Worm (Caenorhabditis elegans): ENCODE data around the gene H23N18.6.
A peak's percentile ranks its signal among the peaks of the same experiment; 100 is the strongest.

The H23N18.6 gene

DNA sequence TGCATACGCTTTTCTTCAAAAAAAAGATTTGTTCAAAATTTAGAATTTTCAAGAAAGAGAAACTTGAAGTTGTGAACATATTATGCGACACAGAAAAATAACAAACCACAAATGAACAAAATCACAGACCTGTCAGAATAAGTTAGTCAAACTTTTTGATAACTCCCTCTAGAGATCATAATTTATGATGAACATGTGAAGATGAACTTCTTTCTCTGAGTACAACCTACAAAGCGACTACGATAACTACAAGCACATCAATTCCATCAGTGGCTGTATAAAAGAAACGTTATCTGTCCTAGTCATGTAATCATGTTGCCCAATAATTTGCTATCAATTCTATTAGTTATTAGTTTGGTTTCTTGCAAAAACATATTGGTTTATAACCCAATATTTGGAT, 19.1 kb downstream of the H23N18.6 start, which contains the start of gene ugt-9 (continued):
- peak; percentile 77 for TF ChIP-seq nhr-76 (tag; optimal IDR thresholded peaks at IDR 0.05)

DNA sequence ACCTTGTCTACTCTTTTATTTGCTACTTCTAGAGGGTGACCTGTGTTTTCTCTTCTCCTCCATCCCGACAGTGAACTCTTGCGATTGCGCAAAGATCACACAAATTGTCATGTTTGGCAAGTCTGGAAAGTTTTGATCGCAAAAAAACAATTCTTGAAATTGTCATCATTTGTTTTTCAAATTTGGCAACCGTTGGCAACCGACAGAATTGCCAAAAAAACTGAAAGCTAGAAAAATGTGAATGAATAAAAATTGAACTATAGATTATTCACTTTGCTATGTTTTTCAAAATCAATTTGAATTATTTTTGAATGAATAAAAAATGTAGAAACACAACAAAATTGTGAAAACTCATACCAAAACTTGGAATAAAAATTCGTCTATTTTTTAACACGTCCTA, 19.9 kb downstream of the H23N18.6 start, which contains the start of gene ugt-11:
ugt-11 (minus strand) TSS at position 101 of the 400 bp plus-strand sequence.
- TF ChIP-seq nhr-47 (tag; optimal IDR thresholded peaks at IDR 0.05) (no peak), nhr-85 (tag) (no peak)

DNA sequence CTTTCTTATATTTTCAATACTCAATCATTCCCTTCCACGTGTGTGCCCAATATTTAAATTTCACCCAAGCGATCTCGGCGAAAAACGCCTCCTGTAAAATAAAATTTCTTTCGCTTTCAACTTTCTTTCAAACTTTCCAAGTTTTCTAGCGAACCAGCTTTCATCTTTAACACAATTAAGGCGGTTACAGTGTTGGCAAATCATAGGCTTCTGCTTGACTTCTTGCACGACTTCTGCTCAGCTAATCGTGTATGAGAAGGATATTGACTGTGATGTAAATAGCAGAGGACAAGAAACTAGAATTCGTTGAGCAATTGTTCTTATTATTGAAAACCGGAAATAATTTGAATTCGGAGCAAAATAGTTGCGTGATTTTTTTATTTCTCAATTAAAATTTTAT, 23.6 kb downstream of the H23N18.6 start:
- TF ChIP-seq unc-86 (tag; optimal IDR thresholded peaks at IDR 0.05) = no peak
- no peak for TF ChIP-seq fkh-8 (tag; optimal IDR thresholded peaks at IDR 0.05)
- no peak for TF ChIP-seq rnt-1 (tag; optimal IDR thresholded peaks at IDR 0.05)
- no peak for TF ChIP-seq nhr-84 (tag; optimal IDR thresholded peaks at IDR 0.05)
- no peak for TF ChIP-seq nhr-71 (tag; optimal IDR thresholded peaks at IDR 0.05)
- no peak for TF ChIP-seq aha-1 (tag; optimal IDR thresholded peaks at IDR 0.05)
- no peak for TF ChIP-seq nhr-47 (tag; optimal IDR thresholded peaks at IDR 0.05)
- TF ChIP-seq zip-4 (GFP tag; optimal IDR thresholded peaks at IDR 0.05) = no peak
- no peak for TF ChIP-seq lin-35 (GFP tag; optimal IDR thresholded peaks at IDR 0.05)
- no peak for TF ChIP-seq lir-3 (tag; optimal IDR thresholded peaks at IDR 0.05; ENCODE audit: poor library complexity)
- TF ChIP-seq fos-1 (tag; optimal IDR thresholded peaks at IDR 0.05) = no peak
- TF ChIP-seq snpc-4 (tag; optimal IDR thresholded peaks at IDR 0.05) = no peak
- TF ChIP-seq unc-62 (GFP tag; optimal IDR thresholded peaks at IDR 0.05) = no peak
- no peak for TF ChIP-seq sptf-1 (tag; optimal IDR thresholded peaks at IDR 0.05)
- TF ChIP-seq nhr-19 (GFP tag; conservative IDR thresholded peaks at IDR 0.05) = no peak
- no peak for TF ChIP-seq hlh-4 (tag; optimal IDR thresholded peaks at IDR 0.05)
- TF ChIP-seq blmp-1 (tag; optimal IDR thresholded peaks at IDR 0.05) = no peak

DNA sequence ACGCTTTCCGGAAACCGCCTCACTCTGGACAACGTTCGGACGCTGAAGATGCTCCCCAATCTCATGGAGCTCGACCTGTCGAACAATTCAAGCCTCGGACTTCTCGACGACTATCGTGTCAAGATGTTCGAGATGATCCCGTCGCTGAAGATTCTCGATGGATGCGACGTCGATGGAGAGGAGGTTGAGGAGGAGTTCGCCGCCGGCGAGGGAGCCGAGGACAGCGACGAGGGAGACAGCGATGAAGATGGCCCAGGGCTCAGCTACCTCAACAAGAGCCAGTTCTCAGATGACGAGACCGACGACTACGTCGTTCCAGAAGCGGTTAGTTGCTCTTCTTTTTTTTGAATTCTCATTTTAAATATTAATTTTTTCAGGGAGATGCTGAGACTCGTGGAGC, 24.1 kb downstream of the H23N18.6 start:
- TF ChIP-seq nhr-84 (tag; optimal IDR thresholded peaks at IDR 0.05) (no peak), efl-1 (optimal IDR thresholded peaks at IDR 0.05) (no peak), efl-1 (GFP tag; optimal IDR thresholded peaks at IDR 0.05 in 1 of 2) (peak in 1 of 2 experiments; percentile 15)

DNA sequence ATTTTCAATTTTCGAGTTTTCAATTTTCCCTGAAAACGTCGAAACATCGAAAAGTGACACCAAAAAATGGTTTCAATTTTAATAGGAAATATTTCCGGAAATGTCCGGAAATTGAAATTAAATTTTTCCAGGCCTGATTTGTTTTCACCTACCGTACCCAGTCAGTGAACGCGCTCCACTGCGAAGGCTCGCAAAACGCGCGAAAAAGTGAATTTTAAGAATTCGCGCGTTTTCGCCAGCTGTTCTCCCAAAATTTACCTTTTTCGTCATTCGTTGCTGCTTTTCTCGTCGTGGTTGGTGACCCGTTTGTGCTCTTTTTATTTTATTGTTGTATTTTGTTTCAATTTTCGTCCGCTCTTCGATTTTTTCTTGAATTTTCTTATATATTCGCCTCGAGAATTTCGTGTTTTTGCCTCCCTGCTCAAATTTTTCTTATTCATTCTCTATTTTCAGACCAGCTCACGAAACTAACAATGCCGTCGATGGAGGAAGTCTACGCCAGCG, 24.9 kb downstream of the H23N18.6 start, which contains the start of gene T19H12.2:
T19H12.2 (plus strand) TSS at position 454 of the 504 bp plus-strand sequence.
- TF ChIP-seq ztf-11 (tag; optimal IDR thresholded peaks at IDR 0.05) (no peak), lsy-2 (tag; optimal IDR thresholded peaks at IDR 0.05) (peak in 1 of 2 experiments; percentile 57), hpl-2 (GFP tag; optimal IDR thresholded peaks at IDR 0.05) (no peak), blmp-1 (tag; optimal IDR thresholded peaks at IDR 0.05) (peak; percentile 22), mef-2 (tag; optimal IDR thresholded peaks at IDR 0.05) (no peak)

DNA sequence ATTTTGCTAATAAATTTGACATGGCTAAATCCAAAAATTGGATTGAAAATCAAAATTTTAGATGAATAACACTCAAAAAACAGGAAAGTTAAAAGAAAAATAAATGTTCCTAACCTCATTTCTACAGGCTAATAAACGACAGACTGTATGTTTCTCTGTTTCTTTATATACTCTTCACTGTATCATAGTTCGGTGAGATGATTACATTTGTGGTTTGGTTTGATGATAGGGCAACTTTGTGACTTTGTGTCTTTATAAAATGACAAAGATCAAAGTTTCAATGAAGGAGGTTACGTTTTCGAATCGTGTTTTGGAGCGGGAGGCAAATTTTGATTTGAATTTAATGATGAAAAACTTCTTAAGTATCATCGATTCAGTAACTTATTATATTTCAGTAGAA, 25.4 kb downstream of the H23N18.6 start, which contains the start of gene ugt-12:
ugt-12 (minus strand) TSS at position 153 of the 400 bp plus-strand sequence.
- TF ChIP-seq tbx-2 (tag; optimal IDR thresholded peaks at IDR 0.05) = no peak
- no peak for TF ChIP-seq nhr-237 (tag; optimal IDR thresholded peaks at IDR 0.05)
- TF ChIP-seq ceh-90 (tag; optimal IDR thresholded peaks at IDR 0.05) = no peak
- TF ChIP-seq nhr-71 (tag; optimal IDR thresholded peaks at IDR 0.05) = peak; percentile 48
- TF ChIP-seq lin-35 (GFP tag; optimal IDR thresholded peaks at IDR 0.05) = peak in 1 of 2 experiments; percentile 34
- TF ChIP-seq elt-3 (tag; optimal IDR thresholded peaks at IDR 0.05) = peak in 2 of 6 experiments; percentile 10 to 37
- TF ChIP-seq nhr-20 (tag; optimal IDR thresholded peaks at IDR 0.05) = peak; percentile 52
- peak; percentile 49 for TF ChIP-seq elt-2 (tag; optimal IDR thresholded peaks at IDR 0.05)
- peak; percentile 26 for TF ChIP-seq snu-23 (GFP tag; optimal IDR thresholded peaks at IDR 0.05)
- peak; percentile 74 for TF ChIP-seq nhr-85 (tag)
- TF ChIP-seq lin-14 (GFP tag; optimal IDR thresholded peaks at IDR 0.05) = peak; percentile 61
